Worm (Caenorhabditis elegans) whole organism, early embryonic: ENCODE measurements around the gene F55G1.1.

ENCODE experiments used
- F13C5.2 ChIP-seq: sonication (generic microtip); optimal IDR thresholded peaks from 2 replicates; lab custom pipeline; 2017; ENCODE audit warnings: mild to moderate bottlenecking, missing genetic modification characterization, inconsistent platforms, missing compliant biosample characterization
- ama-1 ChIP-seq: fragments of 150-350 bp; optimal IDR thresholded peaks from 2 replicates; lab custom pipeline; 2014
- ets-7 ChIP-seq: sonication (generic microtip); optimal IDR thresholded peaks from 2 replicates; lab custom pipeline; 2016; ENCODE audit warnings: missing genotype, missing genetic modification characterization, missing compliant biosample characterization
- flt-1 ChIP-seq: fragments of 200-800 bp; sonication (Bioruptor generic); IDR thresholded peaks from 2 replicates; pipeline ENCODE4 v1.3.6; 2022; ENCODE audit warnings: missing genetic modification characterization, missing compliant biosample characterization
- hmbx-1 ChIP-seq: sonication (generic microtip); optimal IDR thresholded peaks from 2 replicates; lab custom pipeline; 2016; ENCODE audit warnings: mild to moderate bottlenecking, missing genetic modification characterization, missing compliant biosample characterization
- hmg-4 ChIP-seq: fragments of 200-800 bp; sonication (Bioruptor generic); optimal IDR thresholded peaks from 2 replicates; lab custom pipeline; 2018; ENCODE audit warnings: mild to moderate bottlenecking, missing genetic modification characterization, missing compliant biosample characterization
- hnd-1 ChIP-seq: sonication (generic microtip); optimal IDR thresholded peaks from 2 replicates; lab custom pipeline; 2016; ENCODE audit warnings: missing genetic modification characterization, missing compliant biosample characterization
- pes-1 ChIP-seq: fragments of 200-800 bp; sonication (Bioruptor generic); IDR thresholded peaks from 2 replicates; pipeline ENCODE4 v1.3.6; 2022; ENCODE audit warnings: missing genetic modification reagents, missing genetic modification characterization, missing compliant biosample characterization
- sea-1 ChIP-seq: fragments of 200-800 bp; sonication (Bioruptor generic); conservative IDR thresholded peaks from 2 replicates; pipeline ENCODE4 v1.3.6; 2022; ENCODE audit warnings: missing genetic modification characterization, missing compliant biosample characterization
- tbx-11 ChIP-seq: fragments of 200-800 bp; sonication (Bioruptor generic); IDR thresholded peaks from 2 replicates; pipeline ENCODE4 v1.3.6; 2022; ENCODE audit warnings: missing genetic modification characterization, missing compliant biosample characterization
- tra-4 ChIP-seq: sonication (generic microtip); optimal IDR thresholded peaks from 2 replicates; lab custom pipeline; 2017; ENCODE audit warnings: missing genetic modification characterization, missing compliant biosample characterization

- no peak for TF ChIP-seq ama-1 (lab: Kevin White, UChicago)
- no peak for TF ChIP-seq hnd-1
- TF ChIP-seq hmbx-1 (tag; lab: Kevin White, UChicago), result no peak
- TF ChIP-seq ets-7 (tag; lab: Kevin White, UChicago), result no peak
- TF ChIP-seq pes-1 (GFP tag; lab: Robert Waterston, UW), result no peak
- TF ChIP-seq hmg-4 (GFP tag; lab: Kevin White, UChicago), result no peak
- TF ChIP-seq tbx-11, result no peak
- TF ChIP-seq flt-1, result no peak
- TF ChIP-seq F13C5.2 (tag; lab: Kevin White, UChicago), result no peak
- TF ChIP-seq tra-4 (tag; lab: Kevin White, UChicago), result no peak
- TF ChIP-seq sea-1, result no peak
Observed at ce11 chrIV:7520258-7520657, 28.7 kb downstream of the F55G1.1 start.
